Fruit fly (Drosophila melanogaster) whole organism, embryonic: Measurements from ENCODE around the gene mil.

Experiments
- BtbVII ChIP-seq: fragments of 200-800 bp; sonication (Bioruptor generic); optimal IDR thresholded peaks from 3 replicates; lab custom pipeline; 2017; ENCODE audit warnings: missing biosample characterization, mild to moderate bottlenecking, missing genetic modification characterization
- CG10209 ChIP-seq: fragments of 200-800 bp; sonication (Bioruptor generic); optimal IDR thresholded peaks from 3 replicates; lab custom pipeline; 2017; ENCODE audit warnings: missing biosample characterization, mild to moderate bottlenecking, missing genetic modification characterization, missing genetic modification reagents
- CG11696 ChIP-seq: fragments of 200-800 bp; sonication (Bioruptor generic); IDR thresholded peaks from 2 replicates; pipeline ENCODE4 v1.3.6; 2022; ENCODE audit warnings: missing biosample characterization, missing genetic modification characterization
- CG12155 ChIP-seq: fragments of 200-800 bp; sonication (Bioruptor generic); optimal IDR thresholded peaks from 3 replicates; lab custom pipeline; 2016; ENCODE audit warnings: missing biosample characterization, missing genetic modification characterization
- CG12769 ChIP-seq: fragments of 200-800 bp; sonication (Bioruptor generic); optimal IDR thresholded peaks from 2 replicates; lab custom pipeline; 2019; ENCODE audit warnings: missing biosample characterization, mild to moderate bottlenecking, missing genetic modification characterization, moderate library complexity
- CG13424 ChIP-seq: fragments of 200-800 bp; sonication (Bioruptor generic); optimal IDR thresholded peaks from 2 replicates; lab custom pipeline; 2019; ENCODE audit warnings: missing biosample characterization, mild to moderate bottlenecking, missing genetic modification characterization, moderate library complexity
- CG17385 ChIP-seq: fragments of 200-800 bp; sonication (Bioruptor generic); optimal IDR thresholded peaks from 3 replicates; lab custom pipeline; 2018; ENCODE audit warnings: missing biosample characterization, mild to moderate bottlenecking, missing genetic modification characterization
- CG18599 ChIP-seq: fragments of 200-800 bp; sonication (Bioruptor generic); optimal IDR thresholded peaks from 3 replicates; lab custom pipeline; 2017; ENCODE audit warnings: missing biosample characterization, missing genetic modification characterization, mild to moderate bottlenecking, moderate library complexity, missing genetic modification reagents
- CG2202 ChIP-seq: fragments of 200-800 bp; sonication (Bioruptor generic); optimal IDR thresholded peaks from 2 replicates; lab custom pipeline; 2018; ENCODE audit warnings: missing biosample characterization, mild to moderate bottlenecking, missing genetic modification characterization
- CG4854 ChIP-seq: fragments of 200-800 bp; sonication (Bioruptor generic); optimal IDR thresholded peaks from 2 replicates; lab custom pipeline; 2016; ENCODE audit warnings: missing biosample characterization, missing genetic modification characterization, inconsistent platforms
- CG5245 ChIP-seq: fragments of 200-800 bp; sonication (Bioruptor generic); optimal IDR thresholded peaks from 3 replicates; lab custom pipeline; 2016; ENCODE audit warnings: missing biosample characterization, missing genetic modification characterization
- CG6175 ChIP-seq: fragments of 200-800 bp; sonication (Bioruptor generic); IDR thresholded peaks from 3 replicates; pipeline ENCODE4 v1.3.6; 2022; ENCODE audit warnings: missing biosample characterization, missing genetic modification characterization
- CG6765 ChIP-seq: fragments of 200-800 bp; sonication (Bioruptor generic); optimal IDR thresholded peaks from 3 replicates; lab custom pipeline; 2017; ENCODE audit warnings: missing biosample characterization, mild to moderate bottlenecking, missing genetic modification characterization
- CG7987 ChIP-seq: fragments of 200-800 bp; sonication (Bioruptor generic); optimal IDR thresholded peaks from 2 replicates; lab custom pipeline; 2018; ENCODE audit warnings: missing biosample characterization, mild to moderate bottlenecking, missing genetic modification characterization, moderate library complexity
- CG8290 ChIP-seq, 3 experiments: fragments of 200-800 bp; sonication (Bioruptor generic); optimal IDR thresholded peaks; 2 replicates each; lab custom pipeline; 2016 to 2019; ENCODE audit warnings: missing biosample characterization in 3 of 3, missing genetic modification characterization in 3 of 3, mild to moderate bottlenecking in 2 of 3, moderate library complexity in 1 of 3
- CG9215 ChIP-seq: fragments of 200-800 bp; sonication (Bioruptor generic); IDR thresholded peaks from 2 replicates; pipeline ENCODE4 v1.3.6; 2022; ENCODE audit warnings: missing biosample characterization, missing genetic modification characterization
- CG9437 ChIP-seq: fragments of 200-800 bp; sonication (Bioruptor generic); optimal IDR thresholded peaks from 2 replicates; lab custom pipeline; 2018; ENCODE audit warnings: missing biosample characterization, mild to moderate bottlenecking, missing genetic modification characterization
- Dip3 ChIP-seq: fragments of 200-800 bp; sonication (Bioruptor generic); optimal IDR thresholded peaks from 3 replicates; lab custom pipeline; 2016; ENCODE audit warnings: missing biosample characterization, missing genetic modification characterization
- Doc3 ChIP-seq: fragments of 200-800 bp; sonication (Bioruptor generic); IDR thresholded peaks from 3 replicates; pipeline ENCODE4 v1.3.6; 2022; ENCODE audit warnings: missing biosample characterization, missing genetic modification characterization; ENCODE audit not compliant: partially characterized antibody
- Drgx ChIP-seq: fragments of 200-800 bp; sonication (Bioruptor generic); IDR thresholded peaks from 2 replicates; pipeline ENCODE4 v1.3.6; 2022; ENCODE audit warnings: missing biosample characterization, missing genetic modification characterization
- Ets97D ChIP-seq: fragments of 200-800 bp; sonication (Bioruptor generic); optimal IDR thresholded peaks from 3 replicates; lab custom pipeline; 2016; ENCODE audit warnings: missing biosample characterization, missing genetic modification characterization
- Fer2 ChIP-seq: fragments of 200-800 bp; sonication (Bioruptor generic); optimal IDR thresholded peaks from 2 replicates; lab custom pipeline; 2018; ENCODE audit warnings: missing biosample characterization, mild to moderate bottlenecking, missing genetic modification characterization, moderate library complexity
- Hr51 ChIP-seq, 2 experiments: fragments of 200-800 bp; sonication (Bioruptor generic); optimal IDR thresholded peaks; 2 replicates in 1 of 2; 3 replicates in 1 of 2; lab custom pipeline; 2016 to 2018; ENCODE audit warnings: missing biosample characterization in 2 of 2, missing genetic modification characterization in 2 of 2, mild to moderate bottlenecking in 1 of 2, moderate library complexity in 1 of 2
- Max ChIP-seq: fragments of 200-800 bp; sonication (Bioruptor generic); optimal IDR thresholded peaks from 2 replicates; lab custom pipeline; 2016; ENCODE audit warnings: missing biosample characterization, mild to moderate bottlenecking, missing genetic modification characterization
- Ravus ChIP-seq: fragments of 200-800 bp; sonication (Bioruptor generic); IDR thresholded peaks from 2 replicates; pipeline ENCODE4 v1.3.6; 2022; ENCODE audit warnings: missing biosample characterization, missing genetic modification characterization
- TFAM ChIP-seq: fragments of 200-800 bp; sonication (Bioruptor generic); optimal IDR thresholded peaks from 2 replicates; lab custom pipeline; 2017; ENCODE audit warnings: missing biosample characterization, missing genetic modification characterization, inconsistent platforms
- abd-A ChIP-seq: fragments of 200-800 bp; sonication (Bioruptor generic); optimal IDR thresholded peaks from 3 replicates; lab custom pipeline; 2019; ENCODE audit warnings: missing biosample characterization, mild to moderate bottlenecking, missing genetic modification characterization, moderate library complexity
- ase ChIP-seq: fragments of 200-800 bp; sonication (Bioruptor generic); IDR thresholded peaks from 3 replicates; pipeline ENCODE4 v1.3.6; 2022; ENCODE audit warnings: missing biosample characterization, missing genetic modification characterization
- br ChIP-seq: fragments of >200 bp; optimal IDR thresholded peaks from 2 replicates; lab custom pipeline; 2017
- chinmo ChIP-seq: fragments of 200-800 bp; sonication (Bioruptor generic); IDR thresholded peaks from 4 replicates; pipeline ENCODE4 v1.3.6; 2022; ENCODE audit warnings: missing biosample characterization, missing genetic modification characterization; ENCODE audit not compliant: partially characterized antibody
- da ChIP-seq: fragments of 200-800 bp; sonication (Bioruptor generic); optimal IDR thresholded peaks from 2 replicates; lab custom pipeline; 2016; ENCODE audit warnings: missing biosample characterization, missing genetic modification characterization
- dati ChIP-seq: fragments of 200-800 bp; sonication (Bioruptor generic); IDR thresholded peaks from 2 replicates; pipeline ENCODE4 v1.3.6; 2022; ENCODE audit warnings: missing biosample characterization, missing genetic modification characterization
- gcm2 ChIP-seq: fragments of 200-800 bp; sonication (Bioruptor generic); optimal IDR thresholded peaks from 2 replicates; lab custom pipeline; 2016; ENCODE audit warnings: missing biosample characterization, missing genetic modification characterization
- gsb ChIP-seq: fragments of 200-800 bp; sonication (Bioruptor generic); IDR thresholded peaks from 2 replicates; pipeline ENCODE4 v1.3.6; 2022; ENCODE audit warnings: missing biosample characterization, missing genetic modification characterization
- gsb-n ChIP-seq: fragments of 200-800 bp; sonication (Bioruptor generic); optimal IDR thresholded peaks from 3 replicates; lab custom pipeline; 2018; ENCODE audit warnings: missing biosample characterization, mild to moderate bottlenecking, missing genetic modification characterization
- lbe ChIP-seq: fragments of 200-800 bp; sonication (Bioruptor generic); optimal IDR thresholded peaks from 2 replicates; lab custom pipeline; 2016; ENCODE audit warnings: missing biosample characterization, mild to moderate bottlenecking, missing genetic modification characterization
- luna ChIP-seq: fragments of 200-800 bp; sonication (Bioruptor generic); optimal IDR thresholded peaks from 2 replicates; lab custom pipeline; 2016; ENCODE audit warnings: missing biosample characterization, missing genetic modification characterization
- maf-S ChIP-seq: fragments of 200-800 bp; sonication (Bioruptor generic); optimal IDR thresholded peaks from 2 replicates; lab custom pipeline; 2016; ENCODE audit warnings: missing biosample characterization, missing genetic modification characterization
- nau ChIP-seq: fragments of 200-800 bp; sonication (Bioruptor generic); optimal IDR thresholded peaks from 3 replicates; lab custom pipeline; 2017; ENCODE audit warnings: missing biosample characterization, mild to moderate bottlenecking, missing genetic modification characterization, missing genetic modification reagents
- nom ChIP-seq: fragments of 200-800 bp; sonication (Bioruptor generic); optimal IDR thresholded peaks from 2 replicates; lab custom pipeline; 2017; ENCODE audit warnings: missing biosample characterization, missing genetic modification characterization, mild to moderate bottlenecking, moderate library complexity, missing genetic modification reagents
- otp ChIP-seq: fragments of 200-800 bp; sonication (Bioruptor generic); IDR thresholded peaks from 3 replicates; pipeline ENCODE4, ENCODE4 v1.3.6; 2022; ENCODE audit warnings: missing biosample characterization, missing genetic modification characterization
- pfk ChIP-seq: fragments of 200-800 bp; sonication (Bioruptor generic); optimal IDR thresholded peaks from 2 replicates; lab custom pipeline; 2018; ENCODE audit warnings: missing biosample characterization, mild to moderate bottlenecking, missing genetic modification characterization, moderate library complexity
- pita ChIP-seq: fragments of 200-800 bp; sonication (Bioruptor generic); optimal IDR thresholded peaks from 2 replicates; lab custom pipeline; 2017; ENCODE audit warnings: missing biosample characterization, mild to moderate bottlenecking, missing genetic modification characterization
- pnt ChIP-seq: fragments of 200-800 bp; sonication (Bioruptor generic); optimal IDR thresholded peaks from 3 replicates; lab custom pipeline; 2016; ENCODE audit warnings: missing biosample characterization, missing genetic modification characterization
- pum ChIP-seq: fragments of 200-800 bp; sonication (Bioruptor generic); optimal IDR thresholded peaks from 2 replicates; lab custom pipeline; 2016; ENCODE audit warnings: missing biosample characterization, missing genetic modification characterization
- repo ChIP-seq: fragments of 200-800 bp; sonication (Bioruptor generic); optimal IDR thresholded peaks from 2 replicates; lab custom pipeline; 2016; ENCODE audit warnings: missing biosample characterization, missing genetic modification characterization
- schlank ChIP-seq: fragments of 200-800 bp; sonication (Bioruptor generic); optimal IDR thresholded peaks from 2 replicates; lab custom pipeline; 2018; ENCODE audit warnings: missing biosample characterization, mild to moderate bottlenecking, missing genetic modification characterization
- toy ChIP-seq: fragments of 200-800 bp; sonication (Bioruptor generic); IDR thresholded peaks from 2 replicates; pipeline ENCODE4 v1.3.6; 2022; ENCODE audit warnings: missing biosample characterization, missing genetic modification characterization
- wek ChIP-seq: fragments of 200-800 bp; sonication (Bioruptor generic); optimal IDR thresholded peaks from 3 replicates; lab custom pipeline; 2018; ENCODE audit warnings: missing biosample characterization, mild to moderate bottlenecking, missing genetic modification characterization, moderate library complexity

Gene mil

dm6 chr3R:27916355-27917019, 4.2 kb downstream of the mil start, which contains the start of the genes CG5003 and mRpS22 (continued):
- TF ChIP-seq BtbVII (GFP tag; lab: Kevin White, UChicago) (peak; percentile 47), nom (GFP tag; lab: Kevin White, UChicago) (no peak), pnt (GFP tag; lab: Kevin White, UChicago) (no peak), otp (GFP tag; lab: Robert Waterston, UW) (no peak), Hr51 (GFP tag; optimal IDR thresholded peaks at IDR 0.05; lab: Kevin White, UChicago) (peak in 1 of 2 experiments; percentile 57), CG17385 (GFP tag; lab: Kevin White, UChicago) (peak; percentile 55), CG9437 (peak; percentile 60), Max (GFP tag; lab: Kevin White, UChicago) (peak; percentile 63), gcm2 (no peak), CG4854 (GFP tag; lab: Kevin White, UChicago) (no peak), Ets97D (GFP tag; lab: Kevin White, UChicago) (no peak), CG7987 (GFP tag; lab: Kevin White, UChicago) (no peak), CG2202 (no peak), pum (GFP tag; lab: Kevin White, UChicago) (peak; percentile 22), CG9215 (GFP tag; lab: Robert Waterston, UW) (peak; percentile 45), pita (GFP tag; lab: Kevin White, UChicago) (no peak), CG11696 (GFP tag; lab: Robert Waterston, UW) (no peak), Ravus (GFP tag; lab: Robert Waterston, UW) (no peak), CG8290 (GFP tag; optimal IDR thresholded peaks at IDR 0.05; lab: Kevin White, UChicago) (no peak), CG8290 (tag; optimal IDR thresholded peaks at IDR 0.05; lab: Kevin White, UChicago) (peak in 1 of 2 experiments; percentile 7), Fer2 (tag; lab: Kevin White, UChicago) (peak; percentile 63), luna (GFP tag; lab: Kevin White, UChicago) (no peak), CG18599 (GFP tag; lab: Kevin White, UChicago) (peak; percentile 45), ase (GFP tag; lab: Robert Waterston, UW) (0 out of 3 replicates have a peak, but pooled peaks have one; percentile 8), br (lab: Kevin White, UChicago) (no peak), chinmo (GFP tag; lab: Robert Waterston, UW) (0 out of 4 replicates have a peak, but pooled peaks have one; percentile 32), CG10209 (GFP tag; lab: Kevin White, UChicago) (peak; percentile 50), CG13424 (tag; lab: Kevin White, UChicago) (peak; percentile 75), CG12155 (GFP tag; lab: Kevin White, UChicago) (peak; percentile 61), TFAM (GFP tag; lab: Kevin White, UChicago) (no peak), repo (no peak), lbe (GFP tag; lab: Kevin White, UChicago) (peak; percentile 29), maf-S (GFP tag; lab: Kevin White, UChicago) (no peak), Drgx (GFP tag; lab: Robert Waterston, UW) (no peak), nau (GFP tag; lab: Kevin White, UChicago) (peak; percentile 11), pfk (no peak), gsb (GFP tag; lab: Robert Waterston, UW) (no peak), schlank (tag; lab: Kevin White, UChicago) (no peak), CG5245 (GFP tag; lab: Kevin White, UChicago) (peak; percentile 21), Dip3 (peak; percentile 6), toy (GFP tag; lab: Robert Waterston, UW) (no peak), Doc3 (no peak), CG12769 (tag; lab: Kevin White, UChicago) (no peak), abd-A (tag; lab: Kevin White, UChicago) (no peak), CG6765 (GFP tag; lab: Kevin White, UChicago) (no peak), dati (GFP tag; lab: Robert Waterston, UW) (no peak), da (GFP tag; lab: Kevin White, UChicago) (no peak), gsb-n (peak; percentile 54), wek (GFP tag; lab: Kevin White, UChicago) (peak; percentile 94), CG6175 (GFP tag; lab: Robert Waterston, UW) (no peak)
